Worm (Caenorhabditis elegans) whole organism, mixed stage, embryonic: Measurements from ENCODE around the gene F15E6.10.

Source experiments
- elt-1 ChIP-seq: sonication (generic microtip); optimal IDR thresholded peaks from 2 replicates; lab custom pipeline; 2017; ENCODE audit warnings: missing genetic modification characterization, mild to moderate bottlenecking, missing compliant biosample characterization, antibody characterized with exemption, moderate library complexity, borderline replicate concordance; ENCODE audit not compliant: insufficient read depth
- nhr-237 ChIP-seq: fragments of 150-350 bp; optimal IDR thresholded peaks from 2 replicates; lab custom pipeline; 2014; ENCODE audit warnings: missing biosample characterization, missing genetic modification characterization
- pha-4 ChIP-seq: fragments of 150-350 bp; optimal IDR thresholded peaks from 2 replicates; lab custom pipeline; 2018; ENCODE audit warnings: missing biosample characterization, missing genetic modification reagents, missing genetic modification characterization
- sptf-1 ChIP-seq: sonication (generic microtip); optimal IDR thresholded peaks from 2 replicates; lab custom pipeline; 2017; ENCODE audit warnings: mild to moderate bottlenecking, missing genetic modification characterization, moderate library complexity, missing compliant biosample characterization

ce11 chrIV:4265224-4265623, 27.4 kb upstream of the F15E6.10 start, which contains the start of gene F36A4.5:
- TF ChIP-seq sptf-1 (tag; lab: Kevin White, UChicago) (no peak), nhr-237 (tag; lab: Kevin White, UChicago) (no peak), elt-1 (tag; lab: Kevin White, UChicago) (no peak), pha-4 (tag; lab: Kevin White, UChicago) (no peak)
